Worm (Caenorhabditis elegans): ENCODE measurements around the gene oac-42.

The oac-42 gene

ce11 chrV:15922979-15923378 lies 38.4 kb upstream of the oac-42 start, which contains the start of gene F35E8.13:
Gene F35E8.13 (plus strand): TSS chrV:15923279.
- TF ChIP-seq aly-2 (tag; optimal IDR thresholded peaks at IDR 0.05): no peak
- no peak for TF ChIP-seq saeg-2 (GFP tag; IDR thresholded peaks at IDR 0.05)
- TF ChIP-seq mes-2 (tag; optimal IDR thresholded peaks at IDR 0.05; ENCODE audit: poor library complexity, severe bottlenecking): no peak
- TF ChIP-seq daf-19 (GFP tag; conservative IDR thresholded peaks at IDR 0.05): no peak
- TF ChIP-seq ctbp-1 (GFP tag; IDR thresholded peaks at IDR 0.05): no peak
- TF ChIP-seq dmd-9 (GFP tag; IDR thresholded peaks at IDR 0.05): no peak

- TF ChIP-seq lim-7 (GFP tag; IDR thresholded peaks at IDR 0.05) (no peak), unc-62 (GFP tag; optimal IDR thresholded peaks at IDR 0.05 in 1 of 2) (peak in 1 of 2 experiments; percentile 36), unc-62 (tag; optimal IDR thresholded peaks at IDR 0.05) (no peak), pqm-1 (tag; optimal IDR thresholded peaks at IDR 0.05) (peak; percentile 39), dmd-9 (GFP tag; IDR thresholded peaks at IDR 0.05) (no peak), nhr-10 (tag; optimal IDR thresholded peaks at IDR 0.05) (no peak), nhr-28 (tag; optimal IDR thresholded peaks at IDR 0.05) (peak; percentile 93)
These were observed 36.5 kb upstream of the oac-42 start, which contains the start of gene cdr-1 for ce11 chrV:15921102-15921501. Gene cdr-1 (plus strand): TSS chrV:15921309.

ce11 chrV:15920273-15920672 lies 35.7 kb upstream of the oac-42 start, which contains the start of gene F35E8.10:
Gene F35E8.10 (minus strand): TSS chrV:15920373.
- TF ChIP-seq jun-1 (tag; optimal IDR thresholded peaks at IDR 0.05) (no peak), ceh-20 (GFP tag; IDR thresholded peaks at IDR 0.05) (no peak), skn-1 (tag; optimal IDR thresholded peaks at IDR 0.05) (no peak), dmd-8 (GFP tag; IDR thresholded peaks at IDR 0.05) (no peak), arid-1 (GFP tag; conservative IDR thresholded peaks at IDR 0.05) (no peak), zip-11 (GFP tag; IDR thresholded peaks at IDR 0.05) (no peak), nhr-6 (tag; optimal IDR thresholded peaks at IDR 0.05) (no peak), F44E2.7 (GFP tag; IDR thresholded peaks at IDR 0.05) (no peak), daf-19 (GFP tag; conservative IDR thresholded peaks at IDR 0.05) (no peak), nhr-111 (GFP tag; optimal IDR thresholded peaks at IDR 0.05) (no peak), nhr-77 (tag; optimal IDR thresholded peaks at IDR 0.05) (no peak), zfp-3 (GFP tag; conservative IDR thresholded peaks at IDR 0.05) (no peak), R02D3.7 (tag; optimal IDR thresholded peaks at IDR 0.05) (no peak), Y75B8A.6 (GFP tag; IDR thresholded peaks at IDR 0.05) (no peak), cey-2 (tag; optimal IDR thresholded peaks at IDR 0.05; ENCODE audit: borderline replicate concordance, insufficient read depth) (no peak), sdz-12 (GFP tag; optimal IDR thresholded peaks at IDR 0.05) (no peak), lin-29 (GFP tag; IDR thresholded peaks at IDR 0.05) (no peak), saeg-2 (GFP tag; IDR thresholded peaks at IDR 0.05) (no peak), hmg-1.1 (GFP tag; IDR thresholded peaks at IDR 0.05) (no peak)

ce11 chrV:15917458-15917857 lies 32.9 kb upstream of the oac-42 start, which contains the start of gene F35E8.9:
Gene F35E8.9 (minus strand): TSS chrV:15917558.
- TF ChIP-seq F37D6.2 (tag; optimal IDR thresholded peaks at IDR 0.05): no peak
- no peak for TF ChIP-seq nhr-102 (tag; optimal IDR thresholded peaks at IDR 0.05)
- no peak for TF ChIP-seq daf-16 (GFP tag; optimal IDR thresholded peaks at IDR 0.05)
- no peak for TF ChIP-seq daf-16 (tag; optimal IDR thresholded peaks at IDR 0.05)
- TF ChIP-seq D1046.2 (GFP tag; IDR thresholded peaks at IDR 0.05): no peak
- TF ChIP-seq spr-1 (tag; optimal IDR thresholded peaks at IDR 0.05): no peak
- no peak for TF ChIP-seq dve-1 (tag; optimal IDR thresholded peaks at IDR 0.05; ENCODE audit: insufficient read depth)
- TF ChIP-seq hlh-30 (tag; optimal IDR thresholded peaks at IDR 0.05; ENCODE audit: insufficient read depth): no peak
- TF ChIP-seq nhr-76 (tag; optimal IDR thresholded peaks at IDR 0.05): no peak
- no peak for TF ChIP-seq F10B5.3 (tag; optimal IDR thresholded peaks at IDR 0.05)
- no peak for TF ChIP-seq ceh-62 (tag; optimal IDR thresholded peaks at IDR 0.05)
